Worm (Caenorhabditis elegans) whole organism, early embryonic: ENCODE results near the gene luc-7L.

Experiments used
- ama-1 ChIP-seq: fragments of 150-350 bp; optimal IDR thresholded peaks from 2 replicates; lab custom pipeline; 2014
- hmbx-1 ChIP-seq: sonication (generic microtip); optimal IDR thresholded peaks from 2 replicates; lab custom pipeline; 2016; ENCODE audit warnings: mild to moderate bottlenecking, missing genetic modification characterization, missing compliant biosample characterization
- scrt-1 ChIP-seq: fragments of 200-800 bp; sonication (Bioruptor generic); IDR thresholded peaks from 2 replicates; pipeline ENCODE4 v1.3.6; 2022; ENCODE audit warnings: missing genetic modification characterization, missing compliant biosample characterization
- tbx-11 ChIP-seq: fragments of 200-800 bp; sonication (Bioruptor generic); IDR thresholded peaks from 2 replicates; pipeline ENCODE4 v1.3.6; 2022; ENCODE audit warnings: missing genetic modification characterization, missing compliant biosample characterization
- tbx-37 ChIP-seq: fragments of 200-800 bp; sonication (Bioruptor generic); conservative IDR thresholded peaks from 2 replicates; pipeline ENCODE4 v1.3.6; 2022; ENCODE audit warnings: missing genetic modification reagents, missing genetic modification characterization, missing compliant biosample characterization

DNA sequence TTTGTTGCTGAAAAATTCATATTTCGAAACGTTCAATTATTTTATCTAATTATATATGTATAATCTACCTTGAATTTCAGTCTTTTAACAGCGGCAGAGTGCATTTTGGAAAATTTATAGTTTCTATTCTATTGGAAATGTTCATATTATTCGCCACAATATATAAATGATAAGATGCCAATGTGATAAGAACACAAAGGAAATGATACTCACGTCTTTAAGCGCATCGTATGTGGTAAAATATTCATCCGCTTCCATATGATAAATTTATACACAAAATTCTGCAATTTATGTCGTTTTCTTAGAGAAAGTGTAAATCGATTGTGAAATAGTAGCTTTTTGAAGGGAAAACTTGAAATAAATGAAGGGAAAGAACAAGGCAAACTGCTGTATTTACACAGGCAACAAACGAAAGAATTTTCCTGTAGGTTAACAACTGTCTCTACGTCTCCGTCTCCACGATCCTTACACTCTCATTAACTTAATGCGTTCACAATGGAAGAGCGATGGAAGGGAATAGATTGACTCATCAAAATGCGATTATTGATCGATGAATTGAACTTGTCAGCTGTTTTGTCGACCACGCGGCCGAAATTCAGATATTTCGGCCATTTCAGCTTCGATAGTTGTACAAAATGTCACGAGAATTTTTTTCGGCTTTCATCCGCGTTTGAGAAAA, 45.1 kb downstream of the luc-7L start, which contains the start of gene alfa-1:
- TF ChIP-seq tbx-11 (GFP tag; lab: Robert Waterston, UW) (no peak), scrt-1 (GFP tag; lab: Robert Waterston, UW) (no peak), tbx-37 (GFP tag; lab: Robert Waterston, UW) (no peak), hmbx-1 (tag; lab: Kevin White, UChicago) (no peak), ama-1 (lab: Kevin White, UChicago) (no peak)
